Fruit fly (Drosophila melanogaster): ENCODE measurements around the gene bon.

dm6 chr3R:20544952-20545351 lies 48.0 kb upstream of the bon start:
- TF ChIP-seq CG5204 (GFP tag; optimal IDR thresholded peaks at IDR 0.05), result no peak
- TF ChIP-seq CG11617 (GFP tag; optimal IDR thresholded peaks at IDR 0.05), result no peak
- TF ChIP-seq tj (GFP tag; optimal IDR thresholded peaks at IDR 0.05), result peak; percentile 66
- TF ChIP-seq Clk (GFP tag; optimal IDR thresholded peaks at IDR 0.05), result no peak
- TF ChIP-seq CG7101 (tag; optimal IDR thresholded peaks at IDR 0.05), result no peak
- no peak for TF ChIP-seq Hr96 (GFP tag; optimal IDR thresholded peaks at IDR 0.05)
- TF ChIP-seq CG1620 (GFP tag; optimal IDR thresholded peaks at IDR 0.05), result no peak
- no peak for TF ChIP-seq CG7045 (GFP tag; optimal IDR thresholded peaks at IDR 0.05)
- no peak for TF ChIP-seq cnc (optimal IDR thresholded peaks at IDR 0.05)
- TF ChIP-seq ovo (GFP tag; optimal IDR thresholded peaks at IDR 0.05), result no peak
- TF ChIP-seq bab1 (GFP tag; optimal IDR thresholded peaks at IDR 0.05), result no peak

Measured in whole organism, adult.